Worm (Caenorhabditis elegans) whole organism, midembryonic: Measurements from ENCODE around the gene aakg-3.

Source experiments
- cog-1 ChIP-seq: sonication (generic microtip); optimal IDR thresholded peaks from 2 replicates; lab custom pipeline; 2016; ENCODE audit warnings: missing genetic modification characterization, missing compliant biosample characterization
- tab-1 ChIP-seq: fragments of 200-800 bp; sonication (Bioruptor generic); IDR thresholded peaks from 2 replicates; pipeline ENCODE4 v1.3.6; 2022; ENCODE audit warnings: missing genetic modification characterization, missing compliant biosample characterization

ce11 chrX:2931852-2932251, 44.4 kb upstream of the aakg-3 start:
- TF ChIP-seq cog-1 (no peak), tab-1 (GFP tag; lab: Robert Waterston, UW) (no peak)
